Worm (Caenorhabditis elegans) whole organism, early embryonic: Measurements from ENCODE around the gene srt-20.

Experiments used
- B0310.2 ChIP-seq: sonication (generic microtip); optimal IDR thresholded peaks from 2 replicates; lab custom pipeline; 2016; ENCODE audit warnings: mild to moderate bottlenecking, missing genetic modification characterization, missing compliant biosample characterization
- F13C5.2 ChIP-seq: sonication (generic microtip); optimal IDR thresholded peaks from 2 replicates; lab custom pipeline; 2017; ENCODE audit warnings: mild to moderate bottlenecking, missing genetic modification characterization, inconsistent platforms, missing compliant biosample characterization
- aly-1 ChIP-seq: sonication (generic microtip); optimal IDR thresholded peaks from 2 replicates; lab custom pipeline; 2016; ENCODE audit warnings: missing genetic modification characterization, missing compliant biosample characterization
- ama-1 ChIP-seq: fragments of 150-350 bp; optimal IDR thresholded peaks from 2 replicates; lab custom pipeline; 2014
- ceh-13 ChIP-seq: fragments of 200-800 bp; sonication (Bioruptor generic); optimal IDR thresholded peaks from 2 replicates; lab custom pipeline; 2018; ENCODE audit warnings: mild to moderate bottlenecking, missing genetic modification characterization, missing compliant biosample characterization
- ceh-36 ChIP-seq: sonication (generic microtip); optimal IDR thresholded peaks from 2 replicates; lab custom pipeline; 2016; ENCODE audit warnings: missing genetic modification characterization, inconsistent platforms, missing compliant biosample characterization
- ets-7 ChIP-seq: sonication (generic microtip); optimal IDR thresholded peaks from 2 replicates; lab custom pipeline; 2016; ENCODE audit warnings: missing genotype, missing genetic modification characterization, missing compliant biosample characterization
- flt-1 ChIP-seq: fragments of 200-800 bp; sonication (Bioruptor generic); IDR thresholded peaks from 2 replicates; pipeline ENCODE4 v1.3.6; 2022; ENCODE audit warnings: missing genetic modification characterization, missing compliant biosample characterization
- hmbx-1 ChIP-seq: sonication (generic microtip); optimal IDR thresholded peaks from 2 replicates; lab custom pipeline; 2016; ENCODE audit warnings: mild to moderate bottlenecking, missing genetic modification characterization, missing compliant biosample characterization
- hmg-4 ChIP-seq: fragments of 200-800 bp; sonication (Bioruptor generic); optimal IDR thresholded peaks from 2 replicates; lab custom pipeline; 2018; ENCODE audit warnings: mild to moderate bottlenecking, missing genetic modification characterization, missing compliant biosample characterization
- hnd-1 ChIP-seq: sonication (generic microtip); optimal IDR thresholded peaks from 2 replicates; lab custom pipeline; 2016; ENCODE audit warnings: missing genetic modification characterization, missing compliant biosample characterization
- pes-1 ChIP-seq: fragments of 200-800 bp; sonication (Bioruptor generic); IDR thresholded peaks from 2 replicates; pipeline ENCODE4 v1.3.6; 2022; ENCODE audit warnings: missing genetic modification reagents, missing genetic modification characterization, missing compliant biosample characterization
- scrt-1 ChIP-seq: fragments of 200-800 bp; sonication (Bioruptor generic); IDR thresholded peaks from 2 replicates; pipeline ENCODE4 v1.3.6; 2022; ENCODE audit warnings: missing genetic modification characterization, missing compliant biosample characterization
- sea-1 ChIP-seq: fragments of 200-800 bp; sonication (Bioruptor generic); conservative IDR thresholded peaks from 2 replicates; pipeline ENCODE4 v1.3.6; 2022; ENCODE audit warnings: missing genetic modification characterization, missing compliant biosample characterization
- tbx-11 ChIP-seq: fragments of 200-800 bp; sonication (Bioruptor generic); IDR thresholded peaks from 2 replicates; pipeline ENCODE4 v1.3.6; 2022; ENCODE audit warnings: missing genetic modification characterization, missing compliant biosample characterization
- tbx-37 ChIP-seq: fragments of 200-800 bp; sonication (Bioruptor generic); conservative IDR thresholded peaks from 2 replicates; pipeline ENCODE4 v1.3.6; 2022; ENCODE audit warnings: missing genetic modification reagents, missing genetic modification characterization, missing compliant biosample characterization
- tra-4 ChIP-seq: sonication (generic microtip); optimal IDR thresholded peaks from 2 replicates; lab custom pipeline; 2017; ENCODE audit warnings: missing genetic modification characterization, missing compliant biosample characterization

srt-20 gene

DNA sequence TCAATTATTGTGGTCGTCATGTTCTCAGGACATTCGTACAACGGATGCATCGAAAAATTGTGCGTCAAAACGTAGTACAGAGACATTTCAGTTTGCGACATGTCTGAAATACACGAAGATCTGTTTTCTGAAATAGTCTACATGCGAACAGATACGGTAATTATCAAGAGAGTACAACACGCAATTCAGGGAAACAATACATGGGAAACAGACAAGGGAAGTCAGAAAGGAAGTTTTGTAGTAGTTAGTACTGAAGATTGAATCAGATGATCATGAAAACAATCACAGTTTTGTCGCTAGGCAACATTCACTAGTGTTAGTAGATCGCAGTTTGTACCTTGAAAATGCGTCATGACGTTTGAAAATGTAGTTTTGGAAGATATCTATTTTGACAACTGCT lies 28.6 kb downstream of the srt-20 start, which contains the start of gene srt-13:
Gene srt-13, minus strand, starts transcription at position 101 of the 400 bp plus-strand sequence.
- TF ChIP-seq sea-1 (GFP tag; lab: Robert Waterston, UW) = no peak

DNA sequence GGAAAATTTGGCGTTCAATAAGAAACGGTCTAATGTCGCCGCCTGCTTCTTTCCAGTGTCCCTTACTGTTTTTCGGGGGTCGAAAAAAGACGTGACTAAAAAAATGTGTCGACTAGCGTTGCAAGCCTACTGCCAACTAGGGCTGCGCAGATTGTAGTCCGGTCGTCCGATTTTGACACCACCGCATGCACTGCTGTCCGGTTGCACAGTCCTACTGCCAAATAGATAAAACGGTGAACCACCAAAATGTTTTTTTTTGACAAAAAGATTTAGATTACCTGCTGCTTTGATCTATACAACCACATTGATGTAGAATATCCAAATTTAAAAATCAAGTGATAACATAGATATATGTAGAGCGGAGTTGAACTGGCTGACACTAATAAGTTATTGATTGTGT lies 30.3 kb downstream of the srt-20 start:
- TF ChIP-seq pes-1 (GFP tag; lab: Robert Waterston, UW) = no peak
- no peak for TF ChIP-seq scrt-1 (GFP tag; lab: Robert Waterston, UW)
- TF ChIP-seq sea-1 (GFP tag; lab: Robert Waterston, UW) = no peak
- no peak for TF ChIP-seq hmg-4 (GFP tag; lab: Kevin White, UChicago)
- no peak for TF ChIP-seq B0310.2
- no peak for TF ChIP-seq ama-1 (lab: Kevin White, UChicago)
- no peak for TF ChIP-seq hmbx-1 (tag; lab: Kevin White, UChicago)
- TF ChIP-seq hnd-1 (tag; lab: Kevin White, UChicago) = no peak
- no peak for TF ChIP-seq flt-1 (GFP tag; lab: Robert Waterston, UW)
- no peak for TF ChIP-seq ceh-13 (GFP tag; lab: Kevin White, UChicago)
- TF ChIP-seq tra-4 (tag; lab: Kevin White, UChicago) = no peak
- no peak for TF ChIP-seq tbx-37 (GFP tag; lab: Robert Waterston, UW)
- TF ChIP-seq ceh-36 (tag; lab: Kevin White, UChicago) = no peak
- TF ChIP-seq tbx-11 = no peak
- no peak for TF ChIP-seq aly-1 (tag; lab: Kevin White, UChicago)

DNA sequence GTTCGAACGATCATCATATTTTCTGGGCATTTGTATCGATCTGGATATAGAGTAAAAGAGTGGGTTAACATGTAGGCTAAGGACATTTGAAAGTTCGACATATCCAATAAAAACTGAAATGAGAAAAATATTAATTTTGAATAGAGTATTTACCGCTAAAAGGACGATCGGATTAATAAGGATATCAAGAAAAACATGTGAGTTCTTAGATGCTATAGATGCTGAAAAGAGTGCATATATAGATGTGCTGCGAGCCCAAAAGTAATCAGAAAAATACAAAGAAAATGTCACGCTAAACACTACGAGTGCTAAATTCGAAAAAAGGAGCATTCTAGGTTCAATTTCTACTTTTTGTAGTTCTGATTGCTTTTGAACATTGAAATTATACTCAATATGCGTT lies 36.2 kb downstream of the srt-20 start, which contains the start of gene srt-12:
Gene srt-12, minus strand, starts transcription at position 101 of the 400 bp plus-strand sequence.
- TF ChIP-seq tbx-37 (GFP tag; lab: Robert Waterston, UW) (no peak), hmg-4 (GFP tag; lab: Kevin White, UChicago) (no peak), pes-1 (GFP tag; lab: Robert Waterston, UW) (no peak), ets-7 (no peak)

DNA sequence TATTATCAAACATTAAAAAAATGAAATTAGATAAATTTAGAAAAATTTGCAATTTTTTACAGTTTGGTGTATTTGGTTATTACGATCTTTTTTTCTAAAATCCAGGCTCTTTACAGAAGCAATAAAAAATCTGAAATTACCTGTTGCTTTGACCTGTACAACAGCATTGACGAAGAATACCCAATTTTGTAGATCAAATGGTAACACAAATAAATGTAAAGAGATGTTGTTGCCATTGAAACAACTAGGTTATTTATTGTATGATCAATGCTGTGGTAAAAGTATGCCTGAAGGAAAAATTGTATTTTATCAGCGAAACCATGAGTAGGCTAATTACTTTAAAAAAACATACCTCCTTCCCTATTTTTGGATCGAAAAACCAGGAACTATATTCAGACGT lies 37.1 kb downstream of the srt-20 start:
- TF ChIP-seq hmg-4 (GFP tag; lab: Kevin White, UChicago) = no peak
- TF ChIP-seq hmbx-1 (tag; lab: Kevin White, UChicago) = no peak
- TF ChIP-seq hnd-1 (tag; lab: Kevin White, UChicago) = no peak
- no peak for TF ChIP-seq flt-1 (GFP tag; lab: Robert Waterston, UW)
- TF ChIP-seq ceh-13 (GFP tag; lab: Kevin White, UChicago) = no peak
- no peak for TF ChIP-seq ama-1 (lab: Kevin White, UChicago)
- no peak for TF ChIP-seq scrt-1 (GFP tag; lab: Robert Waterston, UW)
- TF ChIP-seq tbx-11 = no peak
- TF ChIP-seq ceh-36 (tag; lab: Kevin White, UChicago) = no peak
- no peak for TF ChIP-seq aly-1 (tag; lab: Kevin White, UChicago)
- TF ChIP-seq ets-7 = no peak

DNA sequence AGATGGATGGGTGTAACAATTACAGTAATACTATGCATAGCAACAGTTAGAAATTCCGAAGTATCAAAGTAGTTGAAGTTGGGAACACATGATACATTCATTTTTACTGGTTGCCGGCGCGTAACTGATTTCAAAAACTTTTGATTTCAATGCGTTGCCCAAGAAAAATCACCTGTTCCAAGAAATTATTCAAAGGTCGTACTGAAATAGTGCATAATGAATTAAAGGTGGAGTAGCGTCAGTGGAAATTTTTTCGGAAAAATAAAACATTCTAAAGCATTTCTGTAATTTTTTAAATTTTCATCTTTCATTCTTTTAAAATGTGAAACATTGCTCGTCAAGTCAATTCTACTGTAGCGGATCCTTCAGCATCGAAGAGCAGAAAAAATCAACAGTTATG lies 38.3 kb downstream of the srt-20 start, which contains the start of gene srh-204:
Gene srh-204, minus strand, starts transcription at position 101 of the 400 bp plus-strand sequence.
- TF ChIP-seq scrt-1 (GFP tag; lab: Robert Waterston, UW) = no peak

DNA sequence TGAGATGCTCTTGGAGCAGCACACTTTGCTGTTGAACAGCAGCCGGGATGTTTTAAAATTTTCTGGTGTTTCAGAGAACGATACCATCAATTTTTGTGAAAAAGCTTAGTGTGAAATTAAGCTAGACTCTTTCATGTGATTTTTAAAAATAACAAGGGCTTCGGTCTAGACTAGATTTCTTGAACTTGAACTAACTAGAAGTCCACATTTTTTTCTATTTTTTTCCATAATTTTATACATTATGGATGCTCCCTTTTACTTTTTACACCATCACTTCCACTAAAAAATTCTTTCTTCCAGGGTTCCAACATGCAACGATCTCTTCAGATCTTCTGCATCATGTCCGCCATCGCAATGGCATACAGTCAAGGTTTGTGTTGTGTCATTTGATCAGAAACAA lies 42.5 kb downstream of the srt-20 start, which contains the start of gene nlp-13:
Gene nlp-13, plus strand, starts transcription at position 301 of the 400 bp plus-strand sequence.
- TF ChIP-seq ama-1 (lab: Kevin White, UChicago) (no peak), scrt-1 (GFP tag; lab: Robert Waterston, UW) (no peak), B0310.2 (no peak), tbx-11 (no peak), hmg-4 (GFP tag; lab: Kevin White, UChicago) (no peak), sea-1 (GFP tag; lab: Robert Waterston, UW) (no peak), ceh-36 (tag; lab: Kevin White, UChicago) (no peak), ceh-13 (GFP tag; lab: Kevin White, UChicago) (no peak), hnd-1 (tag; lab: Kevin White, UChicago) (no peak), F13C5.2 (tag; lab: Kevin White, UChicago) (no peak), aly-1 (tag; lab: Kevin White, UChicago) (no peak), hmbx-1 (tag; lab: Kevin White, UChicago) (no peak), tra-4 (tag; lab: Kevin White, UChicago) (no peak), tbx-37 (GFP tag; lab: Robert Waterston, UW) (no peak), flt-1 (GFP tag; lab: Robert Waterston, UW) (no peak), ets-7 (no peak)
